Fruit fly (Drosophila melanogaster) whole organism, embryonic: ENCODE measurements around the gene Cdc14.

ENCODE experiments used
- Antp ChIP-seq: fragments of 200-800 bp; sonication (Bioruptor generic); optimal IDR thresholded peaks from 3 replicates; lab custom pipeline; 2016; ENCODE audit warnings: missing biosample characterization, missing genetic modification characterization
- Bgb ChIP-seq: fragments of 200-800 bp; sonication (Bioruptor generic); IDR thresholded peaks from 2 replicates; pipeline ENCODE4 v1.3.6; 2022; ENCODE audit warnings: missing biosample characterization, missing genetic modification characterization; ENCODE audit not compliant: partially characterized antibody
- CG10147 ChIP-seq: fragments of 200-800 bp; sonication (Bioruptor generic); optimal IDR thresholded peaks from 2 replicates; lab custom pipeline; 2019; ENCODE audit warnings: missing biosample characterization, mild to moderate bottlenecking, missing genetic modification characterization, moderate library complexity
- CG11085 ChIP-seq: fragments of 200-800 bp; sonication (Bioruptor generic); IDR thresholded peaks from 2 replicates; pipeline ENCODE4 v1.3.6; 2022; ENCODE audit warnings: missing biosample characterization, missing genetic modification characterization
- CG11398 ChIP-seq: fragments of 200-800 bp; sonication (Bioruptor generic); optimal IDR thresholded peaks from 2 replicates; lab custom pipeline; 2016; ENCODE audit warnings: missing biosample characterization, missing genetic modification characterization
- CG12299 ChIP-seq: fragments of 200-800 bp; sonication (Bioruptor generic); optimal IDR thresholded peaks from 2 replicates; lab custom pipeline; 2018; ENCODE audit warnings: missing biosample characterization, mild to moderate bottlenecking, missing genetic modification characterization
- CG14667 ChIP-seq: fragments of 200-800 bp; sonication (Bioruptor generic); IDR thresholded peaks from 2 replicates; pipeline ENCODE4 v1.3.6; 2022; ENCODE audit warnings: missing biosample characterization, missing genetic modification characterization
- CG15011 ChIP-seq: fragments of 200-800 bp; sonication (Bioruptor generic); optimal IDR thresholded peaks from 3 replicates; lab custom pipeline; 2018; ENCODE audit warnings: missing biosample characterization, mild to moderate bottlenecking, missing genetic modification characterization
- CG1529 ChIP-seq: fragments of 200-800 bp; sonication (Bioruptor generic); optimal IDR thresholded peaks from 3 replicates; lab custom pipeline; 2018; ENCODE audit warnings: missing biosample characterization, missing genetic modification characterization
- CG1602 ChIP-seq: fragments of 200-800 bp; sonication (Bioruptor generic); optimal IDR thresholded peaks from 3 replicates; lab custom pipeline; 2016; ENCODE audit warnings: missing biosample characterization, missing genetic modification characterization
- CG16863 ChIP-seq: fragments of 200-800 bp; sonication (Bioruptor generic); optimal IDR thresholded peaks from 3 replicates; lab custom pipeline; 2016; ENCODE audit warnings: missing biosample characterization, missing genetic modification characterization
- CG17328 ChIP-seq: fragments of 200-800 bp; sonication (Bioruptor generic); IDR thresholded peaks from 2 replicates; pipeline ENCODE4 v1.3.6; 2022; ENCODE audit warnings: missing biosample characterization, missing genetic modification characterization
- CG17802 ChIP-seq: fragments of 200-800 bp; sonication (Bioruptor generic); optimal IDR thresholded peaks from 2 replicates; lab custom pipeline; 2018; ENCODE audit warnings: missing biosample characterization, mild to moderate bottlenecking, missing genetic modification characterization, moderate library complexity
- CG1792 ChIP-seq: fragments of 200-800 bp; sonication (Bioruptor generic); optimal IDR thresholded peaks from 2 replicates; lab custom pipeline; 2016; ENCODE audit warnings: missing biosample characterization, missing genetic modification characterization
- CG1832 ChIP-seq: fragments of 200-800 bp; sonication (Bioruptor generic); optimal IDR thresholded peaks from 2 replicates; lab custom pipeline; 2017; ENCODE audit warnings: missing biosample characterization, mild to moderate bottlenecking, missing genetic modification characterization, inconsistent platforms
- CG18599 ChIP-seq: fragments of 200-800 bp; sonication (Bioruptor generic); optimal IDR thresholded peaks from 3 replicates; lab custom pipeline; 2017; ENCODE audit warnings: missing biosample characterization, missing genetic modification characterization, mild to moderate bottlenecking, moderate library complexity, missing genetic modification reagents
- CG3163 ChIP-seq: fragments of 200-800 bp; sonication (Bioruptor generic); optimal IDR thresholded peaks from 3 replicates; lab custom pipeline; 2016; ENCODE audit warnings: missing biosample characterization, missing genetic modification characterization
- CG3847 ChIP-seq: fragments of 200-800 bp; sonication (Bioruptor generic); IDR thresholded peaks from 2 replicates; pipeline ENCODE4 v1.3.6; 2022; ENCODE audit warnings: missing biosample characterization, missing genetic modification characterization
- CG4282 ChIP-seq: fragments of 200-800 bp; sonication (Bioruptor generic); optimal IDR thresholded peaks from 2 replicates; lab custom pipeline; 2016; ENCODE audit warnings: missing biosample characterization, missing genetic modification characterization
- CG4328 ChIP-seq: fragments of 200-800 bp; sonication (Bioruptor generic); optimal IDR thresholded peaks from 3 replicates; lab custom pipeline; 2017; ENCODE audit warnings: missing biosample characterization, missing genetic modification reagents, missing genetic modification characterization
- CG6272 ChIP-seq: fragments of 200-800 bp; sonication (Bioruptor generic); IDR thresholded peaks from 2 replicates; pipeline ENCODE4 v1.3.6; 2022; ENCODE audit warnings: missing biosample characterization, missing genetic modification characterization
- CG7271 ChIP-seq: fragments of 200-800 bp; sonication (Bioruptor generic); optimal IDR thresholded peaks from 2 replicates; lab custom pipeline; 2018; ENCODE audit warnings: missing biosample characterization, mild to moderate bottlenecking, missing genetic modification characterization, moderate library complexity
- CG7372 ChIP-seq: fragments of 200-800 bp; sonication (Bioruptor generic); IDR thresholded peaks from 2 replicates; pipeline ENCODE4 v1.3.6; 2022; ENCODE audit warnings: missing biosample characterization, missing genetic modification characterization
- CG7786 ChIP-seq: fragments of 200-800 bp; sonication (Bioruptor generic); optimal IDR thresholded peaks from 2 replicates; lab custom pipeline; 2016; ENCODE audit warnings: missing biosample characterization, missing genetic modification characterization
- CG7928 ChIP-seq: fragments of 200-800 bp; sonication (Bioruptor generic); optimal IDR thresholded peaks from 2 replicates; lab custom pipeline; 2017; ENCODE audit warnings: missing biosample characterization, mild to moderate bottlenecking, missing genetic modification characterization
- CG8281 ChIP-seq: fragments of 200-800 bp; sonication (Bioruptor generic); optimal IDR thresholded peaks from 2 replicates; lab custom pipeline; 2018; ENCODE audit warnings: missing biosample characterization, mild to moderate bottlenecking, missing genetic modification characterization, moderate library complexity
- Doc3 ChIP-seq: fragments of 200-800 bp; sonication (Bioruptor generic); IDR thresholded peaks from 3 replicates; pipeline ENCODE4 v1.3.6; 2022; ENCODE audit warnings: missing biosample characterization, missing genetic modification characterization; ENCODE audit not compliant: partially characterized antibody
- Gug ChIP-seq: fragments of 200-800 bp; sonication (Bioruptor generic); IDR thresholded peaks from 4 replicates; pipeline ENCODE4 v1.3.6; 2022; ENCODE audit warnings: missing biosample characterization, missing genetic modification characterization
- H15 ChIP-seq: fragments of 200-800 bp; sonication (Bioruptor generic); IDR thresholded peaks from 3 replicates; pipeline ENCODE4 v1.3.6; 2022; ENCODE audit warnings: missing biosample characterization, missing genetic modification characterization
- H2.0 ChIP-seq: fragments of 200-800 bp; sonication (Bioruptor generic); IDR thresholded peaks from 2 replicates; pipeline ENCODE4 v1.3.6; 2022; ENCODE audit warnings: missing biosample characterization, missing genetic modification characterization
- HmgZ ChIP-seq: fragments of 200-800 bp; sonication (Bioruptor generic); optimal IDR thresholded peaks from 2 replicates; lab custom pipeline; 2018; ENCODE audit warnings: missing biosample characterization, mild to moderate bottlenecking, missing genetic modification characterization
- Kr ChIP-seq: fragments of 200-800 bp; sonication (Bioruptor generic); optimal IDR thresholded peaks from 2 replicates; lab custom pipeline; 2017; ENCODE audit warnings: missing biosample characterization, mild to moderate bottlenecking, missing genetic modification characterization
- MBD-R2 ChIP-seq: fragments of 200-800 bp; sonication (Bioruptor generic); IDR thresholded peaks from 2 replicates; pipeline ENCODE4 v1.3.6; 2022; ENCODE audit warnings: missing biosample characterization, missing genetic modification characterization
- Mad ChIP-seq: fragments of 200-800 bp; sonication (Bioruptor generic); optimal IDR thresholded peaks from 2 replicates; lab custom pipeline; 2016; ENCODE audit warnings: missing biosample characterization, missing genetic modification characterization
- Taf1 ChIP-seq: fragments of 200-800 bp; sonication (Bioruptor generic); IDR thresholded peaks from 2 replicates; pipeline ENCODE4 v1.3.6; 2022; ENCODE audit warnings: missing biosample characterization, missing genetic modification characterization
- Tbp ChIP-seq: fragments of >200 bp; optimal IDR thresholded peaks from 2 replicates; lab custom pipeline; 2018; ENCODE audit warnings: missing biosample characterization, missing genetic modification characterization
- Vsx1 ChIP-seq: fragments of 200-800 bp; sonication (Bioruptor generic); optimal IDR thresholded peaks from 2 replicates; lab custom pipeline; 2017; ENCODE audit warnings: missing biosample characterization, mild to moderate bottlenecking, missing genetic modification characterization, missing genetic modification reagents
- amos ChIP-seq: fragments of 200-800 bp; sonication (Bioruptor generic); IDR thresholded peaks from 2 replicates; pipeline ENCODE4 v1.3.6; 2022; ENCODE audit warnings: missing biosample characterization, missing genetic modification characterization; ENCODE audit not compliant: partially characterized antibody
- ato ChIP-seq: fragments of 200-800 bp; sonication (Bioruptor generic); IDR thresholded peaks from 2 replicates; pipeline ENCODE4 v1.3.6; 2022; ENCODE audit warnings: missing biosample characterization, missing genetic modification characterization; ENCODE audit not compliant: partially characterized antibody
- chinmo ChIP-seq: fragments of 200-800 bp; sonication (Bioruptor generic); IDR thresholded peaks from 4 replicates; pipeline ENCODE4 v1.3.6; 2022; ENCODE audit warnings: missing biosample characterization, missing genetic modification characterization; ENCODE audit not compliant: partially characterized antibody
- dan ChIP-seq: fragments of 200-800 bp; sonication (Bioruptor generic); IDR thresholded peaks from 2 replicates; pipeline ENCODE4 v1.3.6; 2022; ENCODE audit warnings: missing biosample characterization, missing genetic modification characterization
- dysf ChIP-seq: fragments of 200-800 bp; sonication (Bioruptor generic); IDR thresholded peaks from 3 replicates; pipeline ENCODE4 v1.3.6; 2022; ENCODE audit warnings: missing biosample characterization, missing genetic modification characterization
- eyg ChIP-seq: fragments of 200-800 bp; sonication (Bioruptor generic); optimal IDR thresholded peaks from 3 replicates; lab custom pipeline; 2016; ENCODE audit warnings: missing biosample characterization, missing genetic modification characterization
- odd ChIP-seq: fragments of 200-800 bp; sonication (Bioruptor generic); optimal IDR thresholded peaks from 2 replicates; lab custom pipeline; 2017; ENCODE audit warnings: missing biosample characterization, mild to moderate bottlenecking, missing genetic modification characterization
- pan ChIP-seq, 4 experiments: fragments of >200 bp in 3 of 4; fragments of 200-800 bp in 1 of 4; sonication (Bioruptor generic) in 1 of 4; optimal IDR thresholded peaks in 3 of 4; IDR thresholded peaks in 1 of 4; 2 replicates each; pipeline versions ENCODE4 v1.3.6 to Lab custom; 2017 to 2022; ENCODE audit warnings: missing biosample characterization in 2 of 4, missing genetic modification characterization in 2 of 4, mixed read lengths in 1 of 4
- pita ChIP-seq: fragments of 200-800 bp; sonication (Bioruptor generic); optimal IDR thresholded peaks from 2 replicates; lab custom pipeline; 2017; ENCODE audit warnings: missing biosample characterization, mild to moderate bottlenecking, missing genetic modification characterization
- stc ChIP-seq: fragments of 200-800 bp; sonication (Bioruptor generic); IDR thresholded peaks from 2 replicates; pipeline ENCODE4 v1.3.6; 2022; ENCODE audit warnings: missing biosample characterization, missing genetic modification characterization
- wdn ChIP-seq: fragments of 200-800 bp; sonication (Bioruptor generic); IDR thresholded peaks from 2 replicates; pipeline ENCODE4 v1.3.6; 2022; ENCODE audit warnings: missing biosample characterization, missing genetic modification characterization
- z ChIP-seq: fragments of 200-800 bp; sonication (Bioruptor generic); IDR thresholded peaks from 3 replicates; pipeline ENCODE4 v1.3.6; 2022; ENCODE audit warnings: missing biosample characterization, missing genetic modification characterization

Gene Cdc14

dm6 chr2L:7790448-7791355, 19.8 kb downstream of the Cdc14 start, which contains the start of gene CG7149 (continued):
- TF ChIP-seq CG4282 (no peak), CG1602 (GFP tag; lab: Kevin White, UChicago) (no peak), Kr (no peak), CG8281 (tag; lab: Kevin White, UChicago) (peak; percentile 16), CG1832 (GFP tag; lab: Kevin White, UChicago) (no peak), chinmo (GFP tag; lab: Robert Waterston, UW) (peak; percentile 92; the same call in 3 of the 4 replicates), pita (no peak), CG6272 (GFP tag; lab: Robert Waterston, UW) (no peak), Gug (no peak), H2.0 (GFP tag; lab: Robert Waterston, UW) (no peak), CG12299 (tag; lab: Kevin White, UChicago) (no peak), CG10147 (GFP tag; lab: Kevin White, UChicago) (peak; percentile 7), MBD-R2 (GFP tag; lab: Robert Waterston, UW) (0 out of 2 replicates have a peak, but pooled peaks have one; percentile 8), CG15011 (GFP tag; lab: Kevin White, UChicago) (no peak), wdn (GFP tag; lab: Robert Waterston, UW) (no peak), ato (GFP tag; lab: Robert Waterston, UW) (no peak), Bgb (GFP tag; lab: Robert Waterston, UW) (peak; percentile 57; the same call in 1 of the 2 replicates), CG1529 (peak; percentile 7), Tbp (no peak), Antp (GFP tag; lab: Kevin White, UChicago) (no peak), odd (GFP tag; lab: Kevin White, UChicago) (no peak), CG7786 (GFP tag; lab: Kevin White, UChicago) (no peak), CG17328 (GFP tag; lab: Robert Waterston, UW) (no peak), pan (optimal IDR thresholded peaks at IDR 0.05; lab: Kevin White, UChicago) (no peak), pan (GFP tag; optimal IDR thresholded peaks at IDR 0.05 in 1 of 2, IDR thresholded peaks at IDR 0.05 in 1 of 2) (no peak), eyg (GFP tag; lab: Kevin White, UChicago) (no peak), CG3847 (GFP tag; lab: Robert Waterston, UW) (no peak), CG18599 (GFP tag; lab: Kevin White, UChicago) (peak; percentile 39), CG1792 (no peak), H15 (GFP tag; lab: Robert Waterston, UW) (no peak), CG7372 (GFP tag; lab: Robert Waterston, UW) (no peak), CG7271 (tag; lab: Kevin White, UChicago) (no peak), amos (peak; percentile 45; the same call in 1 of the 2 replicates), Taf1 (GFP tag; lab: Robert Waterston, UW) (no peak), CG7928 (GFP tag; lab: Kevin White, UChicago) (no peak), CG14667 (no peak), Doc3 (no peak), CG16863 (GFP tag; lab: Kevin White, UChicago) (no peak), CG11398 (GFP tag; lab: Kevin White, UChicago) (no peak), CG17802 (tag; lab: Kevin White, UChicago) (no peak), CG4328 (GFP tag; lab: Kevin White, UChicago) (no peak), stc (GFP tag; lab: Robert Waterston, UW) (no peak), CG3163 (GFP tag; lab: Kevin White, UChicago) (peak; percentile 10), CG11085 (no peak), Mad (GFP tag; lab: Kevin White, UChicago) (no peak), z (GFP tag; lab: Robert Waterston, UW) (no peak), dysf (GFP tag; lab: Robert Waterston, UW) (peak; percentile 30; the same call in 1 of the 3 replicates), HmgZ (no peak), Vsx1 (GFP tag; lab: Kevin White, UChicago) (peak; percentile 39), dan (GFP tag; lab: Robert Waterston, UW) (no peak)
